Fruit fly (Drosophila melanogaster) whole organism: ENCODE data around the gene inaF-B.

Experiments
- CG8478 ChIP-seq: fragments of >200 bp; optimal IDR thresholded peaks from 2 replicates; lab custom pipeline; 2018; ENCODE audit warnings: inconsistent platforms
- EcR ChIP-seq, 2 experiments: fragments of >200 bp; optimal IDR thresholded peaks; 2 replicates each; lab custom pipeline; 2017; ENCODE audit warnings: missing biosample characterization in 2 of 2, missing genetic modification characterization in 2 of 2, missing genetic modification reagents in 2 of 2
- pan ChIP-seq: fragments of >200 bp; optimal IDR thresholded peaks from 2 replicates; lab custom pipeline; 2017
- psq ChIP-seq: fragments of >200 bp; optimal IDR thresholded peaks from 2 replicates; lab custom pipeline; 2017

DNA sequence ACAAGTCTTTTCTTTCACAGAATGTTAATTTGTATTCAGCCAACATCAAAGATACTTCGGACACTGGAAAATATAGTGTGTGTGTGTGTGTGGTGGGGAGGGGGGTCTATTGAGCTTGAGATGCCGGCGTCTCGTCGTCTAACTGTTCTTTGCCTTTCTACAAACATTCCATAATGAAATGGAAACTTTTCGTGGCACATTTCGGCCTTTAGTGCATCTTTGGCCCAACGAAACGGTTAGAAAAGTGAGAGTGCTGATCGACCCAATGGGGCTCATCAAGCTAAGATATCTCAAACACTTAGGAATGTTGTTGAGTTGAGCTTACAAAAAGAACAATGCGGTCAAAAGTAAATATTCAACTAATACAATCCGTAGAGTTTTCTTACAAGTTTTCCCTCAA, 24.3 kb upstream of the inaF-B start:
- no peak for TF ChIP-seq pan
- no peak for TF ChIP-seq EcR (GFP tag; optimal IDR thresholded peaks at IDR 0.05; lab: Kevin White, UChicago)
- no peak for TF ChIP-seq CG8478 (lab: Kevin White, UChicago)
- no peak for TF ChIP-seq psq (lab: Kevin White, UChicago)
